Worm (Caenorhabditis elegans) whole organism, young adult: ENCODE results near the gene tag-321.

Experiments used
- B0035.1 ChIP-seq: sonication (generic microtip); optimal IDR thresholded peaks from 2 replicates; lab custom pipeline; 2016; ENCODE audit warnings: missing genetic modification characterization, mild to moderate bottlenecking, missing compliant biosample characterization, missing genotype, missing genetic modification reagents
- B0336.3 ChIP-seq: fragments of 200-800 bp; sonication (Bioruptor generic); IDR thresholded peaks from 2 replicates; pipeline ENCODE4 v1.3.6; 2022; ENCODE audit warnings: missing genetic modification characterization, missing compliant biosample characterization
- F10E7.11 ChIP-seq: sonication (generic microtip); optimal IDR thresholded peaks from 2 replicates; lab custom pipeline; 2017; ENCODE audit warnings: mild to moderate bottlenecking, missing genetic modification characterization, moderate library complexity, missing compliant biosample characterization
- F39B2.1 ChIP-seq: fragments of 200-800 bp; sonication (Bioruptor generic); IDR thresholded peaks from 2 replicates; pipeline ENCODE4 v1.3.6; 2022; ENCODE audit warnings: missing genetic modification reagents, missing genetic modification characterization, missing compliant biosample characterization
- F52B5.7 ChIP-seq: sonication (generic microtip); optimal IDR thresholded peaks from 2 replicates; lab custom pipeline; 2016; ENCODE audit warnings: mild to moderate bottlenecking, missing genetic modification characterization, missing compliant biosample characterization
- F57C9.4 ChIP-seq: sonication (generic microtip); optimal IDR thresholded peaks from 2 replicates; lab custom pipeline; 2017; ENCODE audit warnings: mild to moderate bottlenecking, missing genetic modification characterization, missing compliant biosample characterization
- K12H6.12 ChIP-seq: fragments of 200-800 bp; sonication (Bioruptor generic); optimal IDR thresholded peaks from 2 replicates; lab custom pipeline; 2018; ENCODE audit warnings: mild to moderate bottlenecking, missing genetic modification characterization, missing compliant biosample characterization
- Y53F4B.3 ChIP-seq: fragments of 200-800 bp; sonication (Bioruptor generic); IDR thresholded peaks from 2 replicates; pipeline ENCODE4 v1.3.6; 2022; ENCODE audit warnings: missing genetic modification reagents, missing genetic modification characterization, missing compliant biosample characterization
- Y56A3A.18 ChIP-seq: fragments of 200-800 bp; sonication (Bioruptor generic); IDR thresholded peaks from 2 replicates; pipeline ENCODE4 v1.3.6; 2022; ENCODE audit warnings: missing genetic modification reagents, missing genetic modification characterization, missing compliant biosample characterization
- Y95B8A.8 ChIP-seq: fragments of 200-800 bp; sonication (Bioruptor generic); IDR thresholded peaks from 2 replicates; pipeline ENCODE4 v1.3.6; 2022; ENCODE audit warnings: missing genetic modification reagents, missing genetic modification characterization, missing compliant biosample characterization
- ama-1 ChIP-seq, 3 experiments: fragments of 150-350 bp in 1 of 3; sonication (generic microtip) in 2 of 3; optimal IDR thresholded peaks; 2 replicates each; lab custom pipeline; 2014 to 2018; ENCODE audit warnings: missing biosample characterization in 2 of 3, missing genetic modification characterization in 2 of 3, missing genetic modification reagents in 2 of 3
- aptf-3 ChIP-seq: fragments of 200-800 bp; sonication (Bioruptor generic); IDR thresholded peaks from 2 replicates; pipeline ENCODE4 v1.3.6; 2022; ENCODE audit warnings: missing genetic modification characterization, missing compliant biosample characterization
- atf-7 ChIP-seq: sonication (generic microtip); optimal IDR thresholded peaks from 2 replicates; lab custom pipeline; 2017; ENCODE audit warnings: mild to moderate bottlenecking, missing genetic modification characterization, missing compliant biosample characterization
- bed-1 ChIP-seq: fragments of 200-800 bp; sonication (Bioruptor generic); IDR thresholded peaks from 2 replicates; pipeline ENCODE4 v1.3.6; 2022; ENCODE audit warnings: missing genetic modification reagents, missing genetic modification characterization, missing compliant biosample characterization
- ccch-3 ChIP-seq: fragments of 200-800 bp; sonication (Bioruptor generic); optimal IDR thresholded peaks from 2 replicates; lab custom pipeline; 2018; ENCODE audit warnings: mild to moderate bottlenecking, missing genetic modification characterization, missing compliant biosample characterization
- cebp-1 ChIP-seq, 2 experiments: fragments of 200-800 bp in 1 of 2; sonication (Bioruptor generic) in 1 of 2; sonication (generic microtip) in 1 of 2; IDR thresholded peaks in 1 of 2; optimal IDR thresholded peaks in 1 of 2; 2 replicates each; pipeline versions ENCODE4 v1.3.6 to Lab custom; 2017 to 2022; ENCODE audit warnings: missing compliant biosample characterization in 2 of 2, missing genetic modification characterization in 2 of 2, mild to moderate bottlenecking in 1 of 2, missing genetic modification reagents in 1 of 2, moderate library complexity in 1 of 2
- ceh-27 ChIP-seq: fragments of 200-800 bp; sonication (Bioruptor generic); optimal IDR thresholded peaks from 2 replicates; lab custom pipeline; 2018; ENCODE audit warnings: mild to moderate bottlenecking, missing genetic modification characterization, moderate library complexity, missing compliant biosample characterization
- ceh-91 ChIP-seq: fragments of 200-800 bp; sonication (Bioruptor generic); IDR thresholded peaks from 2 replicates; pipeline ENCODE4 v1.3.6; 2022; ENCODE audit warnings: missing genetic modification reagents, missing genetic modification characterization, missing compliant biosample characterization
- die-1 ChIP-seq: sonication (generic microtip); optimal IDR thresholded peaks from 2 replicates; lab custom pipeline; 2016; ENCODE audit warnings: missing genotype, mild to moderate bottlenecking, missing genetic modification characterization, missing compliant biosample characterization
- dpff-1 ChIP-seq: sonication (generic microtip); optimal IDR thresholded peaks from 2 replicates; lab custom pipeline; 2017; ENCODE audit warnings: mild to moderate bottlenecking, missing genetic modification characterization, missing compliant biosample characterization
- efl-1 ChIP-seq: fragments of 150-350 bp; optimal IDR thresholded peaks from 2 replicates; lab custom pipeline; 2014; ENCODE audit warnings: missing biosample characterization, missing genetic modification reagents, missing genetic modification characterization
- fkh-3 ChIP-seq: sonication (generic microtip); optimal IDR thresholded peaks from 2 replicates; lab custom pipeline; 2016; ENCODE audit warnings: mild to moderate bottlenecking, missing genetic modification characterization, missing compliant biosample characterization
- him-1 ChIP-seq: sonication (generic microtip); optimal IDR thresholded peaks from 2 replicates; lab custom pipeline; 2016; ENCODE audit warnings: missing genotype, missing genetic modification reagents, missing genetic modification characterization, missing compliant biosample characterization
- hlh-12 ChIP-seq: sonication (generic microtip); optimal IDR thresholded peaks from 2 replicates; lab custom pipeline; 2016; ENCODE audit warnings: missing genetic modification characterization, missing compliant biosample characterization
- hlh-26 ChIP-seq: fragments of 200-800 bp; sonication (Bioruptor generic); conservative IDR thresholded peaks from 2 replicates; pipeline ENCODE4 v1.3.6; 2022; ENCODE audit warnings: missing genetic modification reagents, missing genetic modification characterization, missing compliant biosample characterization
- hmg-1.2 ChIP-seq: fragments of 200-800 bp; sonication (Bioruptor generic); IDR thresholded peaks from 2 replicates; pipeline ENCODE4 v1.3.6; 2022; ENCODE audit warnings: missing genetic modification reagents, missing genetic modification characterization, missing compliant biosample characterization
- lag-1 ChIP-seq: fragments of 200-800 bp; sonication (Bioruptor generic); IDR thresholded peaks from 2 replicates; pipeline ENCODE4 v1.3.6; 2022; ENCODE audit warnings: missing genetic modification reagents, missing genetic modification characterization, missing compliant biosample characterization
- lin-35 ChIP-seq, 3 experiments: fragments of 150-350 bp in 2 of 3; sonication (generic microtip) in 1 of 3; optimal IDR thresholded peaks; 2 replicates each; lab custom pipeline; 2014 to 2018; ENCODE audit warnings: missing biosample characterization in 3 of 3, missing genetic modification characterization in 3 of 3, missing genetic modification reagents in 3 of 3
- lin-40 ChIP-seq: sonication (generic microtip); optimal IDR thresholded peaks from 2 replicates; lab custom pipeline; 2016; ENCODE audit warnings: missing genetic modification characterization, mild to moderate bottlenecking, missing compliant biosample characterization, missing genotype, missing genetic modification reagents
- lin-54 ChIP-seq: fragments of 200-800 bp; sonication (Bioruptor generic); optimal IDR thresholded peaks from 2 replicates; lab custom pipeline; 2018; ENCODE audit warnings: mild to moderate bottlenecking, missing genetic modification characterization, missing compliant biosample characterization
- lir-1 ChIP-seq: fragments of 200-800 bp; sonication (Bioruptor generic); conservative IDR thresholded peaks from 2 replicates; pipeline ENCODE4 v1.3.6; 2022; ENCODE audit warnings: missing genetic modification reagents, missing genetic modification characterization, missing compliant biosample characterization
- lsl-1 ChIP-seq: fragments of 200-800 bp; sonication (Bioruptor generic); optimal IDR thresholded peaks from 2 replicates; lab custom pipeline; 2018; ENCODE audit warnings: mild to moderate bottlenecking, missing genetic modification characterization, moderate library complexity, missing compliant biosample characterization
- madf-8 ChIP-seq: fragments of 200-800 bp; sonication (Bioruptor generic); conservative IDR thresholded peaks from 2 replicates; pipeline ENCODE4 v1.3.6; 2022; ENCODE audit warnings: missing genetic modification reagents, missing genetic modification characterization, missing compliant biosample characterization
- mcd-1 ChIP-seq: fragments of 200-800 bp; sonication (Bioruptor generic); IDR thresholded peaks from 2 replicates; pipeline ENCODE4 v1.3.6; 2022; ENCODE audit warnings: missing genetic modification reagents, missing genetic modification characterization, missing compliant biosample characterization
- nfya-2 ChIP-seq: fragments of 200-800 bp; sonication (Bioruptor generic); IDR thresholded peaks from 2 replicates; pipeline ENCODE4 v1.3.6; 2022; ENCODE audit warnings: missing genetic modification reagents, missing genetic modification characterization, missing compliant biosample characterization
- nhr-120 ChIP-seq: fragments of 200-800 bp; sonication (Bioruptor generic); IDR thresholded peaks from 2 replicates; pipeline ENCODE4 v1.3.6; 2022; ENCODE audit warnings: missing genetic modification characterization, missing compliant biosample characterization
- nhr-27 ChIP-seq: fragments of 200-800 bp; sonication (Bioruptor generic); optimal IDR thresholded peaks from 2 replicates; lab custom pipeline; 2018; ENCODE audit warnings: mild to moderate bottlenecking, missing genetic modification characterization, moderate library complexity, missing compliant biosample characterization
- nhr-80 ChIP-seq: sonication (generic microtip); optimal IDR thresholded peaks from 2 replicates; lab custom pipeline; 2016; ENCODE audit warnings: missing genetic modification characterization, missing compliant biosample characterization
- pha-4 ChIP-seq: fragments of 150-350 bp; sonication (generic microtip); optimal IDR thresholded peaks from 2 replicates; lab custom pipeline; 2014; ENCODE audit warnings: missing biosample characterization, missing genetic modification reagents, missing genetic modification characterization
- rcor-1 ChIP-seq: fragments of 200-800 bp; sonication (Bioruptor generic); IDR thresholded peaks from 2 replicates; pipeline ENCODE4 v1.3.6; 2022; ENCODE audit warnings: missing genetic modification reagents, missing genetic modification characterization, missing compliant biosample characterization
- snpc-1.3 ChIP-seq: sonication (generic microtip); optimal IDR thresholded peaks from 2 replicates; lab custom pipeline; 2017; ENCODE audit warnings: missing genetic modification characterization, mild to moderate bottlenecking, missing compliant biosample characterization, antibody characterized with exemption, moderate library complexity, missing genotype, missing genetic modification reagents; ENCODE audit not compliant: insufficient read depth
- snpc-3.4 ChIP-seq: sonication (generic microtip); optimal IDR thresholded peaks from 2 replicates; lab custom pipeline; 2017; ENCODE audit warnings: missing genetic modification characterization, mild to moderate bottlenecking, missing compliant biosample characterization, antibody characterized with exemption, moderate library complexity, missing genotype, missing genetic modification reagents
- somi-1 ChIP-seq: fragments of 200-800 bp; sonication (Bioruptor generic); optimal IDR thresholded peaks from 2 replicates; lab custom pipeline; 2018; ENCODE audit warnings: mild to moderate bottlenecking, missing genetic modification characterization, missing compliant biosample characterization
- sptf-2 ChIP-seq: fragments of 200-800 bp; sonication (Bioruptor generic); optimal IDR thresholded peaks from 2 replicates; lab custom pipeline; 2018; ENCODE audit warnings: mild to moderate bottlenecking, missing genetic modification characterization, missing compliant biosample characterization
- tbx-9 ChIP-seq: sonication (generic microtip); optimal IDR thresholded peaks from 2 replicates; lab custom pipeline; 2016; ENCODE audit warnings: borderline replicate concordance, missing genetic modification characterization, inconsistent platforms, missing compliant biosample characterization
- unc-130 ChIP-seq: sonication (generic microtip); optimal IDR thresholded peaks from 2 replicates; lab custom pipeline; 2016; ENCODE audit warnings: missing genetic modification reagents, missing genetic modification characterization, missing compliant biosample characterization
- zim-3 ChIP-seq: sonication (generic microtip); optimal IDR thresholded peaks from 2 replicates; lab custom pipeline; 2017; ENCODE audit warnings: mild to moderate bottlenecking, missing genetic modification characterization, moderate library complexity, missing compliant biosample characterization
- ztf-3 ChIP-seq: fragments of 200-800 bp; sonication (Bioruptor generic); optimal IDR thresholded peaks from 2 replicates; lab custom pipeline; 2018; ENCODE audit warnings: mild to moderate bottlenecking, missing genetic modification characterization, missing compliant biosample characterization
- ztf-6 ChIP-seq: fragments of 200-800 bp; sonication (Bioruptor generic); IDR thresholded peaks from 2 replicates; pipeline ENCODE4 v1.3.6; 2022; ENCODE audit warnings: missing genetic modification reagents, missing genetic modification characterization, missing compliant biosample characterization

tag-321 gene

DNA sequence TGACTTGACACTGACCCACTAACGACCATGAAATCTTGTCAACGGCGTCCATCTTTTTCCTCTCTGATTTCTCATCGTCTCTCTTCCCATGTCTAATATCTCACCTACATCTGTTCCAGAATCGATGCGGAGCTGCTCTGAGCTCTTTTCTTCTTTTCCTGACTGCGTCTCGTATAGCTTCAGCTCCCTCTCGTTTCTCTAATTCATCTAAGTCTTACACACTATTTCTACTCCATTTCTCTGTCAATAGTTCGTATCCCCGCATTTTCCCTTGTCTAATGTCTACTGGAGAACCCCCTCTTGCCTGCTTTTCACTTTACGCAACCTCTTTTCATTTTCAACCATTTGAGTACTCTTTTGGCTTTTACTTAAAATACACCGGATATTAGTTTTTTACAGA, 34.2 kb upstream of the tag-321 start, which contains the start of gene ric-3:
Gene ric-3 (plus strand): TSS at position 400 of the 400 bp plus-strand sequence.
- TF ChIP-seq ceh-91 (GFP tag; lab: Robert Waterston, UW) (no peak), zim-3 (tag; lab: Kevin White, UChicago) (no peak), K12H6.12 (tag; lab: Kevin White, UChicago) (peak; percentile 35), ccch-3 (GFP tag; lab: Kevin White, UChicago) (no peak), Y95B8A.8 (GFP tag; lab: Robert Waterston, UW) (no peak), aptf-3 (GFP tag; lab: Robert Waterston, UW) (no peak), bed-1 (GFP tag; lab: Robert Waterston, UW) (no peak), Y53F4B.3 (no peak), hlh-12 (tag; lab: Kevin White, UChicago) (no peak), fkh-3 (no peak), nfya-2 (GFP tag; lab: Robert Waterston, UW) (no peak), ztf-3 (GFP tag; lab: Kevin White, UChicago) (no peak), atf-7 (no peak), ama-1 (optimal IDR thresholded peaks at IDR 0.05; lab: Kevin White, UChicago) (no peak), ama-1 (GFP tag; optimal IDR thresholded peaks at IDR 0.05; lab: Kevin White, UChicago) (no peak), madf-8 (GFP tag; lab: Robert Waterston, UW) (no peak), snpc-3.4 (tag; lab: Kevin White, UChicago) (no peak), hmg-1.2 (GFP tag; lab: Robert Waterston, UW) (peak; percentile 82), die-1 (no peak), lin-35 (GFP tag; optimal IDR thresholded peaks at IDR 0.05; lab: Kevin White, UChicago) (peak in 1 of 3 experiments; percentile 33), somi-1 (GFP tag; lab: Kevin White, UChicago) (peak; percentile 30), tbx-9 (no peak), nhr-120 (GFP tag; lab: Robert Waterston, UW) (no peak), pha-4 (tag; lab: Kevin White, UChicago) (no peak), dpff-1 (no peak), hlh-26 (no peak), F52B5.7 (tag; lab: Kevin White, UChicago) (no peak), F57C9.4 (no peak), lin-40 (peak; percentile 9), B0336.3 (GFP tag; lab: Robert Waterston, UW) (no peak), F39B2.1 (no peak), ztf-6 (GFP tag; lab: Robert Waterston, UW) (no peak), lin-54 (GFP tag; lab: Kevin White, UChicago) (no peak), him-1 (no peak), lir-1 (no peak), ceh-27 (GFP tag; lab: Kevin White, UChicago) (peak; percentile 25), mcd-1 (GFP tag; lab: Robert Waterston, UW) (0 out of 2 replicates have a peak, but pooled peaks have one; percentile 17), snpc-1.3 (no peak), rcor-1 (GFP tag; lab: Robert Waterston, UW) (no peak), Y56A3A.18 (GFP tag; lab: Robert Waterston, UW) (no peak), efl-1 (GFP tag; lab: Kevin White, UChicago) (no peak), F10E7.11 (tag; lab: Kevin White, UChicago) (no peak), nhr-80 (tag; lab: Kevin White, UChicago) (no peak), lsl-1 (GFP tag; lab: Kevin White, UChicago) (no peak), sptf-2 (no peak), nhr-27 (tag; lab: Kevin White, UChicago) (no peak), B0035.1 (tag; lab: Kevin White, UChicago) (no peak), lag-1 (no peak), unc-130 (GFP tag; lab: Kevin White, UChicago) (no peak), cebp-1 (GFP tag; IDR thresholded peaks at IDR 0.05; lab: Robert Waterston, UW) (no peak), cebp-1 (tag; optimal IDR thresholded peaks at IDR 0.05; lab: Kevin White, UChicago) (peak; percentile 37)
